Fruit fly (Drosophila melanogaster) whole organism, pupa: ENCODE measurements around the gene L2HGDH.

Experiments used
- CG15710 ChIP-seq: fragments of 200-800 bp; sonication (Bioruptor generic); optimal IDR thresholded peaks from 2 replicates; lab custom pipeline; 2018; ENCODE audit warnings: missing biosample characterization, mild to moderate bottlenecking, missing genetic modification characterization, moderate library complexity
- CG32121 ChIP-seq: fragments of 200-800 bp; sonication (Bioruptor generic); IDR thresholded peaks from 2 replicates; pipeline ENCODE4 v1.3.6; 2022; ENCODE audit warnings: missing biosample characterization, missing genetic modification characterization
- CG34367 ChIP-seq: fragments of 200-800 bp; sonication (Bioruptor generic); optimal IDR thresholded peaks from 2 replicates; lab custom pipeline; 2018; ENCODE audit warnings: missing biosample characterization, mild to moderate bottlenecking, missing genetic modification characterization
- CG9948 ChIP-seq: fragments of 200-800 bp; sonication (Bioruptor generic); optimal IDR thresholded peaks from 2 replicates; lab custom pipeline; 2018; ENCODE audit warnings: missing biosample characterization, mild to moderate bottlenecking, missing genetic modification characterization, moderate library complexity
- D1 ChIP-seq: fragments of 200-800 bp; sonication (Bioruptor generic); optimal IDR thresholded peaks from 2 replicates; lab custom pipeline; 2018; ENCODE audit warnings: missing biosample characterization, mild to moderate bottlenecking, missing genetic modification characterization, moderate library complexity
- Ets98B ChIP-seq: fragments of 200-800 bp; sonication (Bioruptor generic); IDR thresholded peaks from 2 replicates; pipeline ENCODE4 v1.3.6; 2022; ENCODE audit warnings: missing biosample characterization, missing genetic modification characterization
- Pif1B ChIP-seq: fragments of 200-800 bp; sonication (Bioruptor generic); optimal IDR thresholded peaks from 3 replicates; lab custom pipeline; 2016; ENCODE audit warnings: missing biosample characterization, missing genetic modification characterization
- fd96Ca ChIP-seq: fragments of 200-800 bp; sonication (Bioruptor generic); IDR thresholded peaks from 3 replicates; pipeline ENCODE4 v1.3.6; 2022; ENCODE audit warnings: missing biosample characterization, missing genetic modification characterization
- gl ChIP-seq: fragments of 200-800 bp; sonication (Bioruptor generic); optimal IDR thresholded peaks from 2 replicates; lab custom pipeline; 2018; ENCODE audit warnings: missing biosample characterization, mild to moderate bottlenecking, missing genetic modification characterization

Gene L2HGDH

dm6 chr2L:18924642-18925244 lies 49.5 kb downstream of the L2HGDH start:
- TF ChIP-seq Pif1B (GFP tag; lab: Kevin White, UChicago) (no peak), D1 (tag; lab: Kevin White, UChicago) (no peak), fd96Ca (GFP tag; lab: Robert Waterston, UW) (no peak), gl (tag; lab: Kevin White, UChicago) (no peak), CG9948 (tag; lab: Kevin White, UChicago) (no peak), CG32121 (GFP tag; lab: Robert Waterston, UW) (no peak), CG15710 (tag; lab: Kevin White, UChicago) (no peak), Ets98B (no peak), CG34367 (tag; lab: Kevin White, UChicago) (no peak)
